Worm (Caenorhabditis elegans): ENCODE data around the gene F53H4.4.

DNA sequence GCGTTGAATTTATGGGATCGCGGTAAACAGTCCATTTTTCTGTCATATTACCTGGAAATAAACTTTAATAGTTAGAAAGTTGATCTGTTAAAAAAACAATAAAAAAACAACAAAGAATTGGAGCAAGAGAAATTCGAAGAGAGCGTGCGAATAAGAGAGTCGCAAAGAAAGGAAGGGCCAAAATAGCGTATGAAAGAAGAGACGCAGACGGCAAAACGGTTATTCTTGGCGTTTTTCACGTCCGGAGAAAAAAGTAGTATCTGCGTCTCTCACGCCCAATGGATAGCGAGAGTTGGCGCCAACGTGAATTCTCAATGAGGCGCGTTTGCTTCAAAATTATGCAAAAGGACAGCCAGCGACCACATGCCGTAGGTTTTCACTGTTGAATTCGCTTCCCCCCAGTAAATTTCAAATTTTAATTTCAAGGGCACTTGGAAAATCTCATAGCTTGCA is 5.6 kb upstream of the F53H4.4 start, which contains the start of gene F53H4.6:
- TF ChIP-seq tbx-37 (GFP tag; conservative IDR thresholded peaks at IDR 0.05): no peak
- no peak for TF ChIP-seq ceh-36 (tag; optimal IDR thresholded peaks at IDR 0.05)
- TF ChIP-seq hnd-1 (tag; optimal IDR thresholded peaks at IDR 0.05): no peak
- TF ChIP-seq ama-1 (optimal IDR thresholded peaks at IDR 0.05): no peak
- TF ChIP-seq sea-1 (GFP tag; conservative IDR thresholded peaks at IDR 0.05): no peak

Measured in whole organism, early embryonic.